Fruit fly (Drosophila melanogaster): ENCODE data around the gene Las.
A peak's percentile ranks its signal among the peaks of the same experiment; 100 is the strongest.

Las gene

DNA sequence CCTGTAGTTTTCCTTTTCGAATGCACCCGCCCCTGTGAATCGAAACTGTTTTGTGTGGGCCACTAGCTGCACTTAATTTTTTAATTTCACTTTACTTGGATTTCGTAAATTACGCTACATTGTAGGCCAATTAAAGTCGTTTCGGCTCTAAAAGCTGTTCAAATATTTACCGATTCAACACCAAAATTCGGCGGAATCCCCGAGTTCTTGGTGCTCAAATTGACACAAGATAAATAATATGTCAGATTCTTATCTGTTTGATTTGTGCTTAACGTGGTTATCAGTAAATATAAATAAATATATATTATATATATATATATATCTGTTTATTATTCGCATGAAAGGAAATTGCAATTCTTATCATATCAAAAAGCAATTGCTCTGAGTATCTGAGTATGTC lies 15.8 kb upstream of the Las start (continued):
- TF ChIP-seq Sin3A (optimal IDR thresholded peaks at IDR 0.05): no peak
- TF ChIP-seq tap (tag; optimal IDR thresholded peaks at IDR 0.05): peak; percentile 42
- TF ChIP-seq CG12155 (GFP tag; optimal IDR thresholded peaks at IDR 0.05): no peak
- no peak for TF ChIP-seq Mad (GFP tag; optimal IDR thresholded peaks at IDR 0.05)
- no peak for TF ChIP-seq CG2129 (GFP tag; IDR thresholded peaks at IDR 0.05; ENCODE audit: partially characterized antibody)
- TF ChIP-seq inv (GFP tag; IDR thresholded peaks at IDR 0.05; ENCODE audit: partially characterized antibody): no peak
- peak; percentile 0 for TF ChIP-seq Jarid2 (GFP tag; optimal IDR thresholded peaks at IDR 0.05)
- no peak for TF ChIP-seq az2 (GFP tag; optimal IDR thresholded peaks at IDR 0.05)
- peak; percentile 1 for TF ChIP-seq grau (tag; optimal IDR thresholded peaks at IDR 0.05)
- TF ChIP-seq dati (GFP tag; IDR thresholded peaks at IDR 0.05): no peak
- no peak for TF ChIP-seq Mes4 (GFP tag; optimal IDR thresholded peaks at IDR 0.05)
- TF ChIP-seq CG32772 (GFP tag; IDR thresholded peaks at IDR 0.05): no peak
- peak; percentile 16 for TF ChIP-seq CG17359 (tag; optimal IDR thresholded peaks at IDR 0.05)
- no peak for TF ChIP-seq CG17186 (GFP tag; optimal IDR thresholded peaks at IDR 0.05)
- TF ChIP-seq dan (GFP tag; IDR thresholded peaks at IDR 0.05): no peak
- TF ChIP-seq Neu2 (GFP tag; optimal IDR thresholded peaks at IDR 0.05; ENCODE audit: borderline replicate concordance): no peak
- TF ChIP-seq Optix (GFP tag; IDR thresholded peaks at IDR 0.05): no peak
- no peak for TF ChIP-seq croc (GFP tag; conservative IDR thresholded peaks at IDR 0.05)
- TF ChIP-seq fd3F (GFP tag; optimal IDR thresholded peaks at IDR 0.05): peak; percentile 61
- no peak for TF ChIP-seq gce (GFP tag; IDR thresholded peaks at IDR 0.05)
- TF ChIP-seq CG14441 (GFP tag; IDR thresholded peaks at IDR 0.05): no peak
- TF ChIP-seq CG13296 (GFP tag; optimal IDR thresholded peaks at IDR 0.05): peak; percentile 69
- no peak for TF ChIP-seq CG7372 (GFP tag; IDR thresholded peaks at IDR 0.05)
- no peak for TF ChIP-seq HLHmδ (GFP tag; optimal IDR thresholded peaks at IDR 0.05)
- TF ChIP-seq Camta (GFP tag; optimal IDR thresholded peaks at IDR 0.05): no peak
- peak; percentile 38 for TF ChIP-seq CG17385 (GFP tag; optimal IDR thresholded peaks at IDR 0.05)
- no peak for TF ChIP-seq B-H1 (GFP tag; IDR thresholded peaks at IDR 0.05)
- no peak for TF ChIP-seq esg (GFP tag; conservative IDR thresholded peaks at IDR 0.05)
- TF ChIP-seq fd102C (GFP tag; optimal IDR thresholded peaks at IDR 0.05): peak; percentile 48
- TF ChIP-seq CG14860 (GFP tag; IDR thresholded peaks at IDR 0.05; ENCODE audit: partially characterized antibody): no peak
- TF ChIP-seq CG10565 (GFP tag; optimal IDR thresholded peaks at IDR 0.05): no peak
- peak; percentile 54 for TF ChIP-seq Sox100B (GFP tag; optimal IDR thresholded peaks at IDR 0.05)
- peak; percentile 55 for TF ChIP-seq CG33557 (GFP tag; optimal IDR thresholded peaks at IDR 0.05)
- no peak for TF ChIP-seq dpn (GFP tag; optimal IDR thresholded peaks at IDR 0.05)
- no peak for TF ChIP-seq CG12769 (tag; optimal IDR thresholded peaks at IDR 0.05)
- no peak for TF ChIP-seq CG30020 (tag; optimal IDR thresholded peaks at IDR 0.05)
- peak; percentile 37 for TF ChIP-seq CG15601 (tag; optimal IDR thresholded peaks at IDR 0.05)
- TF ChIP-seq sqz (GFP tag; optimal IDR thresholded peaks at IDR 0.05): no peak
- TF ChIP-seq CG12219 (GFP tag; optimal IDR thresholded peaks at IDR 0.05): peak; percentile 29
- no peak for TF ChIP-seq lmd (GFP tag; IDR thresholded peaks at IDR 0.05)
- TF ChIP-seq vvl (GFP tag; IDR thresholded peaks at IDR 0.05): no peak
- TF ChIP-seq knrl (GFP tag; IDR thresholded peaks at IDR 0.05; ENCODE audit: partially characterized antibody): no peak
- TF ChIP-seq al (GFP tag; IDR thresholded peaks at IDR 0.05): no peak
- no peak for TF ChIP-seq CG12744 (GFP tag; optimal IDR thresholded peaks at IDR 0.05)
- TF ChIP-seq NC2β (GFP tag; optimal IDR thresholded peaks at IDR 0.05): no peak
- TF ChIP-seq CG11247 (GFP tag; IDR thresholded peaks at IDR 0.05): no peak
- no peak for TF ChIP-seq CG2875 (GFP tag; optimal IDR thresholded peaks at IDR 0.05)
- no peak for TF ChIP-seq Poxn (GFP tag; IDR thresholded peaks at IDR 0.05)
- TF ChIP-seq CG3281 (GFP tag; optimal IDR thresholded peaks at IDR 0.05): peak; percentile 80
- TF ChIP-seq HLH3B (GFP tag; IDR thresholded peaks at IDR 0.05): no peak
- no peak for TF ChIP-seq Dll (GFP tag; IDR thresholded peaks at IDR 0.05; ENCODE audit: partially characterized antibody)
- no peak for TF ChIP-seq ttk (GFP tag; IDR thresholded peaks at IDR 0.05)

Measured in whole organism, embryonic.